Worm (Caenorhabditis elegans): ENCODE measurements around the gene F36D3.5.

Gene F36D3.5

ce11 chrV:16536701-16537100 lies 21.7 kb upstream of the F36D3.5 start, which contains the start of gene Y32B12B.1:
Gene Y32B12B.1, plus strand, starts transcription at chrV:16537001.
- no peak for TF ChIP-seq cebp-1 (GFP tag; IDR thresholded peaks at IDR 0.05)
- TF ChIP-seq cebp-1 (tag; optimal IDR thresholded peaks at IDR 0.05) = no peak
- no peak for TF ChIP-seq efl-1 (GFP tag; optimal IDR thresholded peaks at IDR 0.05)
- TF ChIP-seq nfyb-1 (GFP tag; IDR thresholded peaks at IDR 0.05) = no peak
- TF ChIP-seq B0019.2 (GFP tag; conservative IDR thresholded peaks at IDR 0.05) = no peak
- no peak for TF ChIP-seq mel-28 (tag; optimal IDR thresholded peaks at IDR 0.05; ENCODE audit: borderline replicate concordance)
- no peak for TF ChIP-seq ceh-79 (tag; optimal IDR thresholded peaks at IDR 0.05)
- no peak for TF ChIP-seq lir-1 (GFP tag; conservative IDR thresholded peaks at IDR 0.05)
- TF ChIP-seq nfya-1 (tag; optimal IDR thresholded peaks at IDR 0.05; ENCODE audit: borderline replicate concordance, insufficient read depth) = no peak

ce11 chrV:16535172-16535571 lies 20.1 kb upstream of the F36D3.5 start, which contains the start of gene Y32B12B.8:
Gene Y32B12B.8, plus strand, starts transcription at chrV:16535472.
- TF ChIP-seq nfyb-1 (GFP tag; IDR thresholded peaks at IDR 0.05) = no peak
- no peak for TF ChIP-seq dpff-1 (tag; optimal IDR thresholded peaks at IDR 0.05)
- TF ChIP-seq mes-4 (tag; optimal IDR thresholded peaks at IDR 0.05) = no peak
- no peak for TF ChIP-seq pha-4 (tag; optimal IDR thresholded peaks at IDR 0.05)
- no peak for TF ChIP-seq sptf-2 (GFP tag; optimal IDR thresholded peaks at IDR 0.05)
- no peak for TF ChIP-seq lir-1 (GFP tag; conservative IDR thresholded peaks at IDR 0.05)
- no peak for TF ChIP-seq aptf-2 (GFP tag; conservative IDR thresholded peaks at IDR 0.05)
- TF ChIP-seq ceh-40 (GFP tag; IDR thresholded peaks at IDR 0.05) = no peak
- no peak for TF ChIP-seq egl-18 (GFP tag; IDR thresholded peaks at IDR 0.05)
- no peak for TF ChIP-seq lsl-1 (GFP tag; optimal IDR thresholded peaks at IDR 0.05)
- no peak for TF ChIP-seq let-607 (tag; optimal IDR thresholded peaks at IDR 0.05)
- no peak for TF ChIP-seq mel-28 (tag; optimal IDR thresholded peaks at IDR 0.05; ENCODE audit: borderline replicate concordance)
- TF ChIP-seq madf-6 (GFP tag; IDR thresholded peaks at IDR 0.05) = no peak
- no peak for TF ChIP-seq T26A5.8 (tag; optimal IDR thresholded peaks at IDR 0.05)
- no peak for TF ChIP-seq bed-1 (GFP tag; IDR thresholded peaks at IDR 0.05)
- no peak for TF ChIP-seq let-526 (GFP tag; IDR thresholded peaks at IDR 0.05)
- no peak for TF ChIP-seq tbx-9 (tag; optimal IDR thresholded peaks at IDR 0.05; ENCODE audit: borderline replicate concordance)
- no peak for TF ChIP-seq ceh-58 (GFP tag; IDR thresholded peaks at IDR 0.05)

ce11 chrV:16534000-16534399 lies 19.0 kb upstream of the F36D3.5 start, which contains the start of gene cpr-2:
Gene cpr-2, minus strand, starts transcription at chrV:16534100.
- TF ChIP-seq hrde-1 (tag; optimal IDR thresholded peaks at IDR 0.05; ENCODE audit: borderline replicate concordance) (no peak), F55B11.4 (tag; optimal IDR thresholded peaks at IDR 0.05; ENCODE audit: borderline replicate concordance, insufficient read depth) (no peak), tlf-1 (GFP tag; optimal IDR thresholded peaks at IDR 0.05) (no peak), ets-4 (GFP tag; optimal IDR thresholded peaks at IDR 0.05) (no peak), egrh-3 (GFP tag; IDR thresholded peaks at IDR 0.05) (no peak), hmg-1.2 (GFP tag; IDR thresholded peaks at IDR 0.05) (no peak), nfya-2 (GFP tag; IDR thresholded peaks at IDR 0.05) (no peak), cebp-1 (GFP tag; IDR thresholded peaks at IDR 0.05) (no peak), cebp-1 (tag; optimal IDR thresholded peaks at IDR 0.05) (no peak), sea-2 (GFP tag; IDR thresholded peaks at IDR 0.05) (no peak)

- TF ChIP-seq F57C9.4 (tag; optimal IDR thresholded peaks at IDR 0.05) (no peak), sdz-38 (tag; optimal IDR thresholded peaks at IDR 0.05) (no peak), ceh-58 (GFP tag; IDR thresholded peaks at IDR 0.05) (no peak), madf-8 (GFP tag; conservative IDR thresholded peaks at IDR 0.05) (no peak), ceh-27 (GFP tag; optimal IDR thresholded peaks at IDR 0.05) (no peak), tlf-1 (GFP tag; optimal IDR thresholded peaks at IDR 0.05) (no peak), F22D6.2 (tag; optimal IDR thresholded peaks at IDR 0.05) (no peak), mes-4 (tag; optimal IDR thresholded peaks at IDR 0.05) (no peak)
Measured at ce11 chrV:16527796-16528195, 12.8 kb upstream of the F36D3.5 start, which contains the start of gene F36D3.16. Gene F36D3.16, plus strand, starts transcription at chrV:16528096.

Data from whole organism, young adult.